Worm (Caenorhabditis elegans): ENCODE results near the gene dpm-3.
A peak's percentile ranks its signal among the peaks of the same experiment; 100 is the strongest.

The dpm-3 gene

ce11 chrIV:12399983-12400382 is 8.6 kb downstream of the dpm-3 start:
- TF ChIP-seq nhr-12 (tag; optimal IDR thresholded peaks at IDR 0.05) (no peak), bed-3 (GFP tag; optimal IDR thresholded peaks at IDR 0.05) (no peak), pha-4 (tag; optimal IDR thresholded peaks at IDR 0.05) (no peak), mep-1 (tag; optimal IDR thresholded peaks at IDR 0.05) (no peak), ceh-43 (GFP tag; optimal IDR thresholded peaks at IDR 0.05) (no peak), unc-39 (tag; optimal IDR thresholded peaks at IDR 0.05) (no peak), sem-2 (GFP tag; optimal IDR thresholded peaks at IDR 0.05) (no peak), unc-120 (tag; optimal IDR thresholded peaks at IDR 0.05; ENCODE audit: poor library complexity, severe bottlenecking) (no peak), blmp-1 (tag; optimal IDR thresholded peaks at IDR 0.05) (no peak), mls-2 (tag; optimal IDR thresholded peaks at IDR 0.05) (no peak), ztf-11 (tag; optimal IDR thresholded peaks at IDR 0.05) (no peak), sptf-1 (tag; optimal IDR thresholded peaks at IDR 0.05) (no peak), elt-3 (tag; optimal IDR thresholded peaks at IDR 0.05) (no peak), tbx-8 (GFP tag; optimal IDR thresholded peaks at IDR 0.05) (no peak)

- TF ChIP-seq bed-3 (GFP tag; optimal IDR thresholded peaks at IDR 0.05) (no peak), nhr-2 (tag; optimal IDR thresholded peaks at IDR 0.05) (no peak), ceh-83 (GFP tag; optimal IDR thresholded peaks at IDR 0.05) (no peak), elt-1 (tag; optimal IDR thresholded peaks at IDR 0.05; ENCODE audit: borderline replicate concordance, insufficient read depth) (no peak), pha-4 (tag; optimal IDR thresholded peaks at IDR 0.05) (no peak), elt-3 (tag; optimal IDR thresholded peaks at IDR 0.05) (peak; percentile 45), sem-2 (GFP tag; optimal IDR thresholded peaks at IDR 0.05) (no peak), unc-120 (tag; optimal IDR thresholded peaks at IDR 0.05; ENCODE audit: poor library complexity, severe bottlenecking) (no peak), ham-2 (GFP tag; optimal IDR thresholded peaks at IDR 0.05) (peak; percentile 82)
Observed at ce11 chrIV:12403440-12403839, 12.1 kb downstream of the dpm-3 start.

- TF ChIP-seq lin-13 (tag; optimal IDR thresholded peaks at IDR 0.05) = peak; percentile 77
- no peak for TF ChIP-seq unc-120 (tag; optimal IDR thresholded peaks at IDR 0.05; ENCODE audit: poor library complexity, severe bottlenecking)
- TF ChIP-seq elt-3 (tag; optimal IDR thresholded peaks at IDR 0.05) = no peak
- no peak for TF ChIP-seq ceh-83 (GFP tag; optimal IDR thresholded peaks at IDR 0.05)
- no peak for TF ChIP-seq blmp-1 (tag; optimal IDR thresholded peaks at IDR 0.05)
- no peak for TF ChIP-seq sem-2 (GFP tag; optimal IDR thresholded peaks at IDR 0.05)
- no peak for TF ChIP-seq tbx-8 (GFP tag; optimal IDR thresholded peaks at IDR 0.05)
- no peak for TF ChIP-seq nhr-76 (tag; optimal IDR thresholded peaks at IDR 0.05)
- no peak for TF ChIP-seq elt-1 (tag; optimal IDR thresholded peaks at IDR 0.05; ENCODE audit: borderline replicate concordance, insufficient read depth)
- TF ChIP-seq sptf-1 (tag; optimal IDR thresholded peaks at IDR 0.05) = peak; percentile 33
- TF ChIP-seq unc-39 (tag; optimal IDR thresholded peaks at IDR 0.05) = no peak
- peak; percentile 97 for TF ChIP-seq mep-1 (tag; optimal IDR thresholded peaks at IDR 0.05)
- no peak for TF ChIP-seq nhr-2 (tag; optimal IDR thresholded peaks at IDR 0.05)
- no peak for TF ChIP-seq cnd-1 (tag; optimal IDR thresholded peaks at IDR 0.05)
- TF ChIP-seq lsy-2 (tag; optimal IDR thresholded peaks at IDR 0.05) = peak; percentile 84
- peak; percentile 91 for TF ChIP-seq nhr-237 (tag; optimal IDR thresholded peaks at IDR 0.05)
- peak; percentile 54 for TF ChIP-seq ceh-39 (tag; optimal IDR thresholded peaks at IDR 0.05)
- no peak for TF ChIP-seq mab-5 (tag; optimal IDR thresholded peaks at IDR 0.05)
- TF ChIP-seq unc-62 (GFP tag; optimal IDR thresholded peaks at IDR 0.05) = no peak
- TF ChIP-seq ces-1 (GFP tag; optimal IDR thresholded peaks at IDR 0.05) = peak; percentile 99
- no peak for TF ChIP-seq ztf-11 (tag; optimal IDR thresholded peaks at IDR 0.05)
- no peak for TF ChIP-seq M03D4.4 (tag; optimal IDR thresholded peaks at IDR 0.05)
- no peak for TF ChIP-seq flh-1 (GFP tag; optimal IDR thresholded peaks at IDR 0.05)
- peak; percentile 0 for TF ChIP-seq mls-2 (tag; optimal IDR thresholded peaks at IDR 0.05)
- TF ChIP-seq ceh-43 (GFP tag; optimal IDR thresholded peaks at IDR 0.05) = peak; percentile 11
- TF ChIP-seq hlh-1 (tag; optimal IDR thresholded peaks at IDR 0.05) = peak; percentile 48
- TF ChIP-seq snpc-4 (tag; optimal IDR thresholded peaks at IDR 0.05) = no peak
- no peak for TF ChIP-seq nhr-28 (tag; optimal IDR thresholded peaks at IDR 0.05)
- no peak for TF ChIP-seq ham-2 (GFP tag; optimal IDR thresholded peaks at IDR 0.05)
- TF ChIP-seq lin-32 (GFP tag; optimal IDR thresholded peaks at IDR 0.05) = no peak
- peak; percentile 84 for TF ChIP-seq pha-4 (tag; optimal IDR thresholded peaks at IDR 0.05)
- peak; percentile 49 for TF ChIP-seq drap-1 (GFP tag; optimal IDR thresholded peaks at IDR 0.05)
- TF ChIP-seq zip-8 (tag; optimal IDR thresholded peaks at IDR 0.05) = no peak
- no peak for TF ChIP-seq nhr-12 (tag; optimal IDR thresholded peaks at IDR 0.05)
- TF ChIP-seq bed-3 (GFP tag; optimal IDR thresholded peaks at IDR 0.05) = no peak
Observed at ce11 chrIV:12404137-12404536, 12.8 kb downstream of the dpm-3 start, which contains the start of gene gex-3. Gene gex-3 (plus strand): TSS chrIV:12404431.
